Worm (Caenorhabditis elegans) whole organism, young adult: ENCODE results near the gene F10E9.12.

Experiments used
- rec-8 ChIP-seq, 2 experiments: sonication (generic microtip); optimal IDR thresholded peaks; 2 replicates each; lab custom pipeline; 2016; ENCODE audit warnings: mild to moderate bottlenecking in 2 of 2, missing genetic modification characterization in 2 of 2, missing genetic modification reagents in 2 of 2, missing genotype in 2 of 2, missing biosample characterization in 1 of 2, missing compliant biosample characterization in 1 of 2, moderate library complexity in 1 of 2
- zfh-2 ChIP-seq: fragments of 200-800 bp; sonication (Bioruptor generic); conservative IDR thresholded peaks from 2 replicates; pipeline ENCODE4 v1.3.6; 2022; ENCODE audit warnings: missing genetic modification reagents, missing genetic modification characterization, missing compliant biosample characterization

DNA sequence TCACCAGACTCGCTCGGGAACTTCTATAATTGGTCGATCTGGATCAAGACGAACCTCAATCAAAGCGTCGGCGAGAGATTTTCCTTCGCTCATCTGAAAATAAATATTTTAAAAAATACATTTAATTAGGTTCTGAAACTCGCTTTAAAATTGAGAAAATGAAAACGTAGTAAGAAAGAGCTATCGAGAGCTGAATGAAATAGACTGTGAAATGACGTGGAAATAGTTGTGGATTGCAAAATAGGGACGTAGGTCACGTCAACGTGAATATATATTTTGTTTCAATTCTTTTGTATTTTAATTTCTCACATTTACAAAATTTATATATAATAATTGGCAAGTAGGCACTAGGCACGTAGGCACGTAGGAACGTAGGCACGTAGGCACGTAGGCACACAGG lies 10.1 kb downstream of the F10E9.12 start, which contains the start of gene ZC262.4:
- TF ChIP-seq zfh-2 (GFP tag; lab: Robert Waterston, UW) (no peak), rec-8 (tag; optimal IDR thresholded peaks at IDR 0.05; lab: Kevin White, UChicago) (no peak)
